Fruit fly (Drosophila melanogaster) whole organism, embryonic: ENCODE data around the gene CG46307.

ENCODE experiments used
- ATbp ChIP-seq: fragments of 200-800 bp; sonication (Bioruptor generic); optimal IDR thresholded peaks from 2 replicates; lab custom pipeline; 2017; ENCODE audit warnings: missing biosample characterization, mild to moderate bottlenecking, missing genetic modification characterization, missing genetic modification reagents
- CG10321 ChIP-seq: fragments of 200-800 bp; sonication (Bioruptor generic); IDR thresholded peaks from 2 replicates; pipeline ENCODE4 v1.3.6; 2022; ENCODE audit warnings: missing biosample characterization, missing genetic modification characterization
- CG10431 ChIP-seq: fragments of 200-800 bp; sonication (Bioruptor generic); optimal IDR thresholded peaks from 3 replicates; lab custom pipeline; 2018; ENCODE audit warnings: missing biosample characterization, mild to moderate bottlenecking, missing genetic modification characterization
- CG12236 ChIP-seq: fragments of 200-800 bp; sonication (Bioruptor generic); optimal IDR thresholded peaks from 2 replicates; lab custom pipeline; 2016; ENCODE audit warnings: missing biosample characterization, missing genetic modification characterization
- CG12769 ChIP-seq: fragments of 200-800 bp; sonication (Bioruptor generic); optimal IDR thresholded peaks from 2 replicates; lab custom pipeline; 2019; ENCODE audit warnings: missing biosample characterization, mild to moderate bottlenecking, missing genetic modification characterization, moderate library complexity
- CG13894 ChIP-seq: fragments of 200-800 bp; sonication (Bioruptor generic); optimal IDR thresholded peaks from 3 replicates; lab custom pipeline; 2018; ENCODE audit warnings: missing biosample characterization, mild to moderate bottlenecking, missing genetic modification characterization, moderate library complexity
- CG14667 ChIP-seq: fragments of 200-800 bp; sonication (Bioruptor generic); IDR thresholded peaks from 2 replicates; pipeline ENCODE4 v1.3.6; 2022; ENCODE audit warnings: missing biosample characterization, missing genetic modification characterization
- CG14965 ChIP-seq: fragments of 200-800 bp; sonication (Bioruptor generic); optimal IDR thresholded peaks from 2 replicates; lab custom pipeline; 2016; ENCODE audit warnings: missing biosample characterization, missing genetic modification characterization, borderline replicate concordance
- CG1647 ChIP-seq: fragments of 200-800 bp; sonication (Bioruptor generic); optimal IDR thresholded peaks from 3 replicates; lab custom pipeline; 2016; ENCODE audit warnings: missing biosample characterization, missing genetic modification characterization
- CG17568 ChIP-seq: fragments of 200-800 bp; sonication (Bioruptor generic); optimal IDR thresholded peaks from 2 replicates; lab custom pipeline; 2018; ENCODE audit warnings: missing biosample characterization, mild to moderate bottlenecking, missing genetic modification characterization, moderate library complexity
- CG17912 ChIP-seq: fragments of 200-800 bp; sonication (Bioruptor generic); optimal IDR thresholded peaks from 2 replicates; lab custom pipeline; 2018; ENCODE audit warnings: missing biosample characterization, mild to moderate bottlenecking, missing genetic modification characterization
- CG18599 ChIP-seq: fragments of 200-800 bp; sonication (Bioruptor generic); optimal IDR thresholded peaks from 3 replicates; lab custom pipeline; 2017; ENCODE audit warnings: missing biosample characterization, missing genetic modification characterization, mild to moderate bottlenecking, moderate library complexity, missing genetic modification reagents
- CG31388 ChIP-seq: fragments of 200-800 bp; sonication (Bioruptor generic); optimal IDR thresholded peaks from 2 replicates; lab custom pipeline; 2016; ENCODE audit warnings: missing biosample characterization, missing genetic modification characterization
- CG3838 ChIP-seq: fragments of 200-800 bp; sonication (Bioruptor generic); optimal IDR thresholded peaks from 3 replicates; lab custom pipeline; 2016; ENCODE audit warnings: missing biosample characterization, missing genetic modification characterization
- CG4820 ChIP-seq: fragments of 200-800 bp; sonication (Bioruptor generic); optimal IDR thresholded peaks from 3 replicates; lab custom pipeline; 2016; ENCODE audit warnings: missing biosample characterization, missing genetic modification characterization
- CG6654 ChIP-seq: fragments of 200-800 bp; sonication (Bioruptor generic); optimal IDR thresholded peaks from 2 replicates; lab custom pipeline; 2017; ENCODE audit warnings: missing biosample characterization, mild to moderate bottlenecking, missing genetic modification characterization
- CG7786 ChIP-seq: fragments of 200-800 bp; sonication (Bioruptor generic); optimal IDR thresholded peaks from 2 replicates; lab custom pipeline; 2016; ENCODE audit warnings: missing biosample characterization, missing genetic modification characterization
- CG8290 ChIP-seq, 3 experiments: fragments of 200-800 bp; sonication (Bioruptor generic); optimal IDR thresholded peaks; 2 replicates each; lab custom pipeline; 2016 to 2019; ENCODE audit warnings: missing biosample characterization in 3 of 3, missing genetic modification characterization in 3 of 3, mild to moderate bottlenecking in 2 of 3, moderate library complexity in 1 of 3
- CG8359 ChIP-seq: fragments of 200-800 bp; sonication (Bioruptor generic); optimal IDR thresholded peaks from 2 replicates; lab custom pipeline; 2017; ENCODE audit warnings: missing biosample characterization, mild to moderate bottlenecking, missing genetic modification characterization, borderline replicate concordance
- CrebB ChIP-seq: fragments of 200-800 bp; sonication (Bioruptor generic); optimal IDR thresholded peaks from 3 replicates; lab custom pipeline; 2018; ENCODE audit warnings: missing biosample characterization, mild to moderate bottlenecking, missing genetic modification characterization
- Drgx ChIP-seq: fragments of 200-800 bp; sonication (Bioruptor generic); IDR thresholded peaks from 2 replicates; pipeline ENCODE4 v1.3.6; 2022; ENCODE audit warnings: missing biosample characterization, missing genetic modification characterization
- ERR ChIP-seq: fragments of 200-800 bp; sonication (Bioruptor generic); optimal IDR thresholded peaks from 2 replicates; lab custom pipeline; 2016; ENCODE audit warnings: missing biosample characterization, missing genetic modification characterization
- Ets65A ChIP-seq: fragments of 200-800 bp; sonication (Bioruptor generic); peaks from one replicate; lab custom pipeline; 2016; ENCODE audit warnings: missing biosample characterization, missing genetic modification characterization
- Hr39 ChIP-seq: fragments of >200 bp; optimal IDR thresholded peaks from 2 replicates; lab custom pipeline; 2017
- Hr78 ChIP-seq, 2 experiments: fragments of 200-800 bp in 1 of 2; fragments of >200 bp in 1 of 2; sonication (Bioruptor generic) in 1 of 2; optimal IDR thresholded peaks; 2 replicates each; lab custom pipeline; 2017 to 2019; ENCODE audit warnings: missing biosample characterization in 2 of 2, missing genetic modification characterization in 2 of 2, mild to moderate bottlenecking in 1 of 2, moderate library complexity in 1 of 2
- NC2α ChIP-seq: fragments of 200-800 bp; sonication (Bioruptor generic); optimal IDR thresholded peaks from 2 replicates; lab custom pipeline; 2016; ENCODE audit warnings: missing biosample characterization, missing genetic modification characterization
- NK7.1 ChIP-seq: fragments of 200-800 bp; sonication (Bioruptor generic); optimal IDR thresholded peaks from 3 replicates; lab custom pipeline; 2016; ENCODE audit warnings: missing biosample characterization, missing genetic modification characterization
- Pdp1 ChIP-seq, 2 experiments: fragments of 200-800 bp; sonication (Bioruptor generic); optimal IDR thresholded peaks; 3 replicates each; lab custom pipeline; 2016; ENCODE audit warnings: missing biosample characterization in 2 of 2, missing genetic modification characterization in 2 of 2, mild to moderate bottlenecking in 1 of 2, moderate library complexity in 1 of 2
- Sin3A ChIP-seq: fragments of >200 bp; optimal IDR thresholded peaks from 2 replicates; lab custom pipeline; 2018
- Sox100B ChIP-seq: fragments of 200-800 bp; sonication (Bioruptor generic); optimal IDR thresholded peaks from 3 replicates; lab custom pipeline; 2018; ENCODE audit warnings: missing biosample characterization, mild to moderate bottlenecking, missing genetic modification characterization
- Spps ChIP-seq: fragments of 200-800 bp; sonication (Bioruptor generic); optimal IDR thresholded peaks from 2 replicates; lab custom pipeline; 2018; ENCODE audit warnings: missing biosample characterization, mild to moderate bottlenecking, missing genetic modification characterization
- TFAM ChIP-seq: fragments of 200-800 bp; sonication (Bioruptor generic); optimal IDR thresholded peaks from 2 replicates; lab custom pipeline; 2017; ENCODE audit warnings: missing biosample characterization, missing genetic modification characterization, inconsistent platforms
- al ChIP-seq: fragments of 200-800 bp; sonication (Bioruptor generic); IDR thresholded peaks from 2 replicates; pipeline ENCODE4 v1.3.6; 2022; ENCODE audit warnings: missing biosample characterization, missing genetic modification characterization
- chinmo ChIP-seq: fragments of 200-800 bp; sonication (Bioruptor generic); IDR thresholded peaks from 4 replicates; pipeline ENCODE4 v1.3.6; 2022; ENCODE audit warnings: missing biosample characterization, missing genetic modification characterization; ENCODE audit not compliant: partially characterized antibody
- crc ChIP-seq: fragments of 200-800 bp; sonication (Bioruptor generic); optimal IDR thresholded peaks from 2 replicates; lab custom pipeline; 2016; ENCODE audit warnings: missing biosample characterization, missing genetic modification characterization
- cwo ChIP-seq: fragments of 200-800 bp; sonication (Bioruptor generic); optimal IDR thresholded peaks from 3 replicates; lab custom pipeline; 2017; ENCODE audit warnings: missing biosample characterization, missing genetic modification characterization, mild to moderate bottlenecking, moderate library complexity, missing genetic modification reagents
- fd64A ChIP-seq: fragments of 200-800 bp; sonication (Bioruptor generic); optimal IDR thresholded peaks from 3 replicates; lab custom pipeline; 2018; ENCODE audit warnings: missing biosample characterization, mild to moderate bottlenecking, missing genetic modification characterization
- gcm2 ChIP-seq: fragments of 200-800 bp; sonication (Bioruptor generic); optimal IDR thresholded peaks from 2 replicates; lab custom pipeline; 2016; ENCODE audit warnings: missing biosample characterization, missing genetic modification characterization
- ken ChIP-seq: fragments of 200-800 bp; sonication (Bioruptor generic); IDR thresholded peaks from 3 replicates; pipeline ENCODE4 v1.3.6; 2022; ENCODE audit warnings: missing biosample characterization, missing genetic modification characterization
- lbe ChIP-seq: fragments of 200-800 bp; sonication (Bioruptor generic); optimal IDR thresholded peaks from 2 replicates; lab custom pipeline; 2016; ENCODE audit warnings: missing biosample characterization, mild to moderate bottlenecking, missing genetic modification characterization
- mld ChIP-seq: fragments of 200-800 bp; sonication (Bioruptor generic); IDR thresholded peaks from 3 replicates; pipeline ENCODE4 v1.3.6; 2022; ENCODE audit warnings: missing biosample characterization, missing genetic modification characterization; ENCODE audit not compliant: partially characterized antibody
- pan ChIP-seq, 4 experiments: fragments of >200 bp in 3 of 4; fragments of 200-800 bp in 1 of 4; sonication (Bioruptor generic) in 1 of 4; optimal IDR thresholded peaks in 3 of 4; IDR thresholded peaks in 1 of 4; 2 replicates each; pipeline versions ENCODE4 v1.3.6 to Lab custom; 2017 to 2022; ENCODE audit warnings: missing biosample characterization in 2 of 4, missing genetic modification characterization in 2 of 4, mixed read lengths in 1 of 4
- peb ChIP-seq: fragments of 200-800 bp; sonication (Bioruptor generic); IDR thresholded peaks from 2 replicates; pipeline ENCODE4 v1.3.6; 2022; ENCODE audit warnings: missing biosample characterization, missing genetic modification characterization
- pros ChIP-seq: fragments of 200-800 bp; sonication (Bioruptor generic); optimal IDR thresholded peaks from 3 replicates; lab custom pipeline; 2019; ENCODE audit warnings: missing biosample characterization, mild to moderate bottlenecking, missing genetic modification characterization, moderate library complexity
- sr ChIP-seq: fragments of 200-800 bp; sonication (Bioruptor generic); IDR thresholded peaks from 3 replicates; pipeline ENCODE4 v1.3.6; 2022; ENCODE audit warnings: missing biosample characterization, missing genetic modification characterization
- sug ChIP-seq: fragments of 200-800 bp; optimal IDR thresholded peaks from 2 replicates; lab custom pipeline; 2019; ENCODE audit warnings: missing biosample characterization, mild to moderate bottlenecking, missing genetic modification characterization, moderate library complexity
- tio ChIP-seq: fragments of 200-800 bp; sonication (Bioruptor generic); optimal IDR thresholded peaks from 2 replicates; lab custom pipeline; 2017; ENCODE audit warnings: missing biosample characterization, missing genetic modification characterization, inconsistent platforms
- ttk ChIP-seq: fragments of 200-800 bp; sonication (Bioruptor generic); IDR thresholded peaks from 2 replicates; pipeline ENCODE4 v2.1.2; 2022; ENCODE audit warnings: missing biosample characterization, missing genetic modification characterization
- z ChIP-seq: fragments of 200-800 bp; sonication (Bioruptor generic); IDR thresholded peaks from 3 replicates; pipeline ENCODE4 v1.3.6; 2022; ENCODE audit warnings: missing biosample characterization, missing genetic modification characterization

The CG46307 gene

DNA sequence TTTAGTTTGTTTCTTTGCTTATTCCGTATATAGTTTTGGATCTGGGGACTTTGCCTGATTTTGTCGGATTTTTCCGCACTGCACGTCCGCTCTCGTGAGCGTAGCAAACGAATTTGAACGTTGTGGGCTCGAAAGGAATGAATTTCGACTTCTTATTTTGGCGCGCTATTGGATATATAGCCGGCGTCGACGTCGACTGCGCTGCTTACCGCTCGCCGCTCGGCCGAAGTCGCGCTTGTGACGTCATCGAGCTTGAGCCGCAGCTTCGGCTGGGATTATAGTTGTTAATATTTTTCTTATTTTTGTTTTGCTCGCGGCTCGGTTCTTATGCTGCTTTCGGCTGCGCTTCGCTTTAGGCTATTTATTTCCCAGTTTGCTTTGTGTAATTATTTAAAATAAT lies 34.6 kb upstream of the CG46307 start (continued):
- TF ChIP-seq Sox100B (GFP tag; lab: Kevin White, UChicago) (no peak), fd64A (GFP tag; lab: Kevin White, UChicago) (no peak), ERR (no peak), NC2α (no peak), chinmo (GFP tag; lab: Robert Waterston, UW) (peak; percentile 87; the same call in 3 of the 4 replicates), lbe (GFP tag; lab: Kevin White, UChicago) (no peak), CG8359 (GFP tag; lab: Kevin White, UChicago) (no peak), tio (GFP tag; lab: Kevin White, UChicago) (no peak), Ets65A (peak; percentile 64), CrebB (tag; lab: Kevin White, UChicago) (no peak), z (GFP tag; lab: Robert Waterston, UW) (no peak), crc (GFP tag; lab: Kevin White, UChicago) (no peak), TFAM (GFP tag; lab: Kevin White, UChicago) (no peak), CG10431 (GFP tag; lab: Kevin White, UChicago) (no peak), sug (tag; lab: Kevin White, UChicago) (no peak), CG13894 (tag; lab: Kevin White, UChicago) (peak; percentile 91), CG7786 (GFP tag; lab: Kevin White, UChicago) (no peak), CG14965 (GFP tag; lab: Kevin White, UChicago) (no peak), cwo (GFP tag; lab: Kevin White, UChicago) (no peak), pan (optimal IDR thresholded peaks at IDR 0.05; lab: Kevin White, UChicago) (no peak), pan (GFP tag; optimal IDR thresholded peaks at IDR 0.05 in 1 of 2, IDR thresholded peaks at IDR 0.05 in 1 of 2) (no peak)

DNA sequence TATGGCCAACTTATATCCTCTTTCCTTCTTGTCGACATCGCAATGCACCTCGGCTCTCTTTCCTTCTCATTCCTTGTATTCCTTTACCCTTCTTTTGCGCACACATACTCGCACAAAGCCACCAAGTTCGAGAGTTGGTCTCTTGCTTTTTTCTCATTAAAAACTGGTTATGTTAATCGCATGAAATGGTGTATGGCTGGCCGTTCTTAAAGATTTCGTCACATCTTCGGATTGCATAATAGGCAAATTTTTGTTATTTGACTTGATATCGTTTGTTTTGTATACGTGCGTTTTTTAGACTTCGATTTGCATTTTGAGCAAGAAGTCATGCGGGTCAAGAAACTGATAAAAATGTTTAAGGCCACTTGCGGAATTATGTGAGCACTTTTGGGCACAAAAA lies 33.5 kb upstream of the CG46307 start:
- no peak for TF ChIP-seq CG31388 (GFP tag; lab: Kevin White, UChicago)
- no peak for TF ChIP-seq CG1647 (GFP tag; lab: Kevin White, UChicago)
- TF ChIP-seq CG3838 (GFP tag; lab: Kevin White, UChicago), result no peak
- TF ChIP-seq Spps (tag; lab: Kevin White, UChicago), result no peak
- no peak for TF ChIP-seq al (GFP tag; lab: Robert Waterston, UW)
- TF ChIP-seq Pdp1 (GFP tag; optimal IDR thresholded peaks at IDR 0.05; lab: Kevin White, UChicago), result peak in 1 of 2 experiments; percentile 66
- peak; percentile 80; the same call in 2 of the 4 replicates for TF ChIP-seq chinmo (GFP tag; lab: Robert Waterston, UW)
- no peak for TF ChIP-seq CG12769 (tag; lab: Kevin White, UChicago)
- TF ChIP-seq CG17568 (GFP tag; lab: Kevin White, UChicago), result no peak
- no peak for TF ChIP-seq mld
- no peak for TF ChIP-seq Drgx (GFP tag; lab: Robert Waterston, UW)
- no peak for TF ChIP-seq ttk (GFP tag; lab: Robert Waterston, UW)
- TF ChIP-seq CG18599 (GFP tag; lab: Kevin White, UChicago), result no peak
- TF ChIP-seq CG4820 (GFP tag; lab: Kevin White, UChicago), result no peak
- TF ChIP-seq CG17912 (GFP tag; lab: Kevin White, UChicago), result no peak
- no peak for TF ChIP-seq Sin3A (lab: Kevin White, UChicago)
- no peak for TF ChIP-seq peb (GFP tag; lab: Robert Waterston, UW)
- TF ChIP-seq CG10321 (GFP tag; lab: Robert Waterston, UW), result no peak
- TF ChIP-seq CG8290 (GFP tag; optimal IDR thresholded peaks at IDR 0.05; lab: Kevin White, UChicago), result no peak
- TF ChIP-seq CG8290 (tag; optimal IDR thresholded peaks at IDR 0.05; lab: Kevin White, UChicago), result no peak
- no peak for TF ChIP-seq Hr39
- no peak for TF ChIP-seq CG6654 (GFP tag; lab: Kevin White, UChicago)
- TF ChIP-seq pan (optimal IDR thresholded peaks at IDR 0.05; lab: Kevin White, UChicago), result no peak
- no peak for TF ChIP-seq pan (GFP tag; optimal IDR thresholded peaks at IDR 0.05 in 1 of 2, IDR thresholded peaks at IDR 0.05 in 1 of 2)
- no peak for TF ChIP-seq NK7.1 (GFP tag; lab: Kevin White, UChicago)
- TF ChIP-seq CG12236 (GFP tag; lab: Kevin White, UChicago), result no peak
- TF ChIP-seq ken (GFP tag; lab: Robert Waterston, UW), result no peak
- no peak for TF ChIP-seq gcm2 (GFP tag; lab: Kevin White, UChicago)
- no peak for TF ChIP-seq sr (GFP tag; lab: Robert Waterston, UW)
- TF ChIP-seq ATbp, result no peak
- TF ChIP-seq pros, result peak; percentile 33
- TF ChIP-seq CG14667 (GFP tag; lab: Robert Waterston, UW), result no peak
- no peak for TF ChIP-seq Hr78 (GFP tag; optimal IDR thresholded peaks at IDR 0.05; lab: Kevin White, UChicago)
